Worm (Caenorhabditis elegans): ENCODE measurements around the gene rpl-20.

Gene rpl-20

ce11 chrIV:4712376-4712775 lies 37.2 kb downstream of the rpl-20 start, which contains the start of gene yars-2:
Gene yars-2 (minus strand): TSS chrIV:4712624.
- TF ChIP-seq lin-15B (tag; optimal IDR thresholded peaks at IDR 0.05) (peak; percentile 27), nfya-1 (tag; optimal IDR thresholded peaks at IDR 0.05; ENCODE audit: insufficient read depth) (peak; percentile 10), pha-4 (tag; optimal IDR thresholded peaks at IDR 0.05) (peak; percentile 26), fkh-10 (GFP tag; optimal IDR thresholded peaks at IDR 0.05) (no peak)

ce11 chrIV:4710459-4710858 lies 39.1 kb downstream of the rpl-20 start, which contains the start of gene cif-1:
Gene cif-1 (minus strand): TSS chrIV:4710755.
- no peak for TF ChIP-seq nhr-43 (tag; optimal IDR thresholded peaks at IDR 0.05; ENCODE audit: poor library complexity, severe bottlenecking)
- TF ChIP-seq eor-1 (tag; optimal IDR thresholded peaks at IDR 0.05) = no peak
- TF ChIP-seq nhr-67 (tag; optimal IDR thresholded peaks at IDR 0.05) = no peak
- no peak for TF ChIP-seq snpc-4 (tag; optimal IDR thresholded peaks at IDR 0.05)

ce11 chrIV:4705922-4706321 lies 43.7 kb downstream of the rpl-20 start:
- TF ChIP-seq nfya-1 (tag; optimal IDR thresholded peaks at IDR 0.05; ENCODE audit: insufficient read depth) (peak; percentile 73), pha-4 (tag; optimal IDR thresholded peaks at IDR 0.05) (no peak), jun-1 (tag; optimal IDR thresholded peaks at IDR 0.05) (no peak)

DNA sequence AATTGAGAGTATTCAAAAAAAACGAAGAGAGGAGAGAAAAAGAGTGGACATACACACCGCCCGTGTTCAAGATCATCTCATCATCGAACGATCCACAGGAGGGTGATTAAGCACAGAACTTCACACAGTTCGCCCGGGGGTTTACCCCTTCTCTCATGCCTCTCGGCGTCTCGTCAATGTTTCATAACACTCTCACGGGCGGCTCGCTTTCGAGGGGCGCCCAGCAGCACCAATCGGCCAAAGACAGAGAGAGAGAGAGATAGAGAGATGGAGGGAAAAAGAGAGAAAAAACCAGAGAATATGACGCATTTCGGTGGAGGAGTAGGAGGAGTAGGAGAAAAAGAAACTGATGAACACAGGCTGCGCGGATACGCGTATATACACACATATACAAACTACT lies 44.4 kb downstream of the rpl-20 start:
- TF ChIP-seq nhr-67 (tag; optimal IDR thresholded peaks at IDR 0.05) (no peak), fkh-2 (tag; optimal IDR thresholded peaks at IDR 0.05) (no peak), hmg-11 (tag; optimal IDR thresholded peaks at IDR 0.05) (peak; percentile 7), nhr-77 (tag; optimal IDR thresholded peaks at IDR 0.05) (no peak), ceh-82 (tag; optimal IDR thresholded peaks at IDR 0.05) (no peak), elt-2 (tag; optimal IDR thresholded peaks at IDR 0.05) (peak; percentile 72), nhr-28 (tag; optimal IDR thresholded peaks at IDR 0.05) (no peak), egl-27 (tag; optimal IDR thresholded peaks at IDR 0.05) (no peak), nfya-1 (tag; optimal IDR thresholded peaks at IDR 0.05; ENCODE audit: insufficient read depth) (peak; percentile 92), lsy-12 (tag; optimal IDR thresholded peaks at IDR 0.05) (peak; percentile 45), lin-15B (tag; optimal IDR thresholded peaks at IDR 0.05) (peak; percentile 68), unc-62 (GFP tag; optimal IDR thresholded peaks at IDR 0.05) (no peak), nhr-237 (tag; optimal IDR thresholded peaks at IDR 0.05) (no peak), jun-1 (tag; optimal IDR thresholded peaks at IDR 0.05) (peak; percentile 58), eor-1 (tag; optimal IDR thresholded peaks at IDR 0.05) (no peak), nhr-23 (tag; optimal IDR thresholded peaks at IDR 0.05) (peak; percentile 72), nhr-12 (tag; optimal IDR thresholded peaks at IDR 0.05) (no peak), ceh-9 (tag; optimal IDR thresholded peaks at IDR 0.05) (no peak), daf-12 (tag; optimal IDR thresholded peaks at IDR 0.05) (no peak), ztf-11 (tag; optimal IDR thresholded peaks at IDR 0.05) (no peak), egl-5 (tag; optimal IDR thresholded peaks at IDR 0.05) (peak; percentile 7), lin-39 (tag; optimal IDR thresholded peaks at IDR 0.05) (peak; percentile 60), ZK546.5 (tag; optimal IDR thresholded peaks at IDR 0.05) (no peak), pqm-1 (tag; optimal IDR thresholded peaks at IDR 0.05) (peak; percentile 47), elt-1 (tag; optimal IDR thresholded peaks at IDR 0.05) (no peak), mml-1 (tag; optimal IDR thresholded peaks at IDR 0.05) (no peak), nhr-25 (tag; optimal IDR thresholded peaks at IDR 0.05) (peak; percentile 55), sea-2 (GFP tag; optimal IDR thresholded peaks at IDR 0.05) (no peak), snpc-4 (tag; optimal IDR thresholded peaks at IDR 0.05) (peak; percentile 46), pha-4 (tag; optimal IDR thresholded peaks at IDR 0.05) (peak; percentile 67), fkh-10 (GFP tag; optimal IDR thresholded peaks at IDR 0.05) (no peak), tbx-2 (tag; optimal IDR thresholded peaks at IDR 0.05) (no peak), nhr-11 (tag; optimal IDR thresholded peaks at IDR 0.05) (no peak)

ce11 chrIV:4703911-4704310 lies 45.7 kb downstream of the rpl-20 start, which contains the start of gene ogdh-1:
Gene ogdh-1 (minus strand): TSS chrIV:4704011.
- TF ChIP-seq ztf-4 (tag; optimal IDR thresholded peaks at IDR 0.05) (no peak), nhr-23 (tag; optimal IDR thresholded peaks at IDR 0.05) (no peak), nhr-77 (tag; optimal IDR thresholded peaks at IDR 0.05) (no peak), nhr-43 (tag; optimal IDR thresholded peaks at IDR 0.05; ENCODE audit: poor library complexity, severe bottlenecking) (no peak), nhr-11 (tag; optimal IDR thresholded peaks at IDR 0.05) (no peak), fkh-10 (GFP tag; optimal IDR thresholded peaks at IDR 0.05) (no peak), tbx-2 (tag; optimal IDR thresholded peaks at IDR 0.05) (no peak), elt-3 (tag; optimal IDR thresholded peaks at IDR 0.05) (no peak), elt-2 (tag; optimal IDR thresholded peaks at IDR 0.05) (no peak), nhr-76 (tag; optimal IDR thresholded peaks at IDR 0.05) (no peak), ceh-82 (tag; optimal IDR thresholded peaks at IDR 0.05) (no peak), pqm-1 (tag; optimal IDR thresholded peaks at IDR 0.05) (no peak), lin-39 (tag; optimal IDR thresholded peaks at IDR 0.05) (no peak), sea-2 (GFP tag; optimal IDR thresholded peaks at IDR 0.05) (no peak), eor-1 (tag; optimal IDR thresholded peaks at IDR 0.05) (no peak), ceh-28 (tag; optimal IDR thresholded peaks at IDR 0.05) (no peak), zag-1 (tag; optimal IDR thresholded peaks at IDR 0.05) (no peak), egl-27 (tag; optimal IDR thresholded peaks at IDR 0.05) (no peak)

Measured in whole organism, L3 larva.